Worm (Caenorhabditis elegans) whole organism, early embryonic: Measurements from ENCODE around the gene Y40B10A.5.

Experiments used
- B0310.2 ChIP-seq: sonication (generic microtip); optimal IDR thresholded peaks from 2 replicates; lab custom pipeline; 2016; ENCODE audit warnings: mild to moderate bottlenecking, missing genetic modification characterization, missing compliant biosample characterization
- F13C5.2 ChIP-seq: sonication (generic microtip); optimal IDR thresholded peaks from 2 replicates; lab custom pipeline; 2017; ENCODE audit warnings: mild to moderate bottlenecking, missing genetic modification characterization, inconsistent platforms, missing compliant biosample characterization
- aly-1 ChIP-seq: sonication (generic microtip); optimal IDR thresholded peaks from 2 replicates; lab custom pipeline; 2016; ENCODE audit warnings: missing genetic modification characterization, missing compliant biosample characterization
- ama-1 ChIP-seq: fragments of 150-350 bp; optimal IDR thresholded peaks from 2 replicates; lab custom pipeline; 2014
- ceh-13 ChIP-seq: fragments of 200-800 bp; sonication (Bioruptor generic); optimal IDR thresholded peaks from 2 replicates; lab custom pipeline; 2018; ENCODE audit warnings: mild to moderate bottlenecking, missing genetic modification characterization, missing compliant biosample characterization
- ceh-36 ChIP-seq: sonication (generic microtip); optimal IDR thresholded peaks from 2 replicates; lab custom pipeline; 2016; ENCODE audit warnings: missing genetic modification characterization, inconsistent platforms, missing compliant biosample characterization
- ets-7 ChIP-seq: sonication (generic microtip); optimal IDR thresholded peaks from 2 replicates; lab custom pipeline; 2016; ENCODE audit warnings: missing genotype, missing genetic modification characterization, missing compliant biosample characterization
- flt-1 ChIP-seq: fragments of 200-800 bp; sonication (Bioruptor generic); IDR thresholded peaks from 2 replicates; pipeline ENCODE4 v1.3.6; 2022; ENCODE audit warnings: missing genetic modification characterization, missing compliant biosample characterization
- hmbx-1 ChIP-seq: sonication (generic microtip); optimal IDR thresholded peaks from 2 replicates; lab custom pipeline; 2016; ENCODE audit warnings: mild to moderate bottlenecking, missing genetic modification characterization, missing compliant biosample characterization
- hmg-4 ChIP-seq: fragments of 200-800 bp; sonication (Bioruptor generic); optimal IDR thresholded peaks from 2 replicates; lab custom pipeline; 2018; ENCODE audit warnings: mild to moderate bottlenecking, missing genetic modification characterization, missing compliant biosample characterization
- hnd-1 ChIP-seq: sonication (generic microtip); optimal IDR thresholded peaks from 2 replicates; lab custom pipeline; 2016; ENCODE audit warnings: missing genetic modification characterization, missing compliant biosample characterization
- pes-1 ChIP-seq: fragments of 200-800 bp; sonication (Bioruptor generic); IDR thresholded peaks from 2 replicates; pipeline ENCODE4 v1.3.6; 2022; ENCODE audit warnings: missing genetic modification reagents, missing genetic modification characterization, missing compliant biosample characterization
- scrt-1 ChIP-seq: fragments of 200-800 bp; sonication (Bioruptor generic); IDR thresholded peaks from 2 replicates; pipeline ENCODE4 v1.3.6; 2022; ENCODE audit warnings: missing genetic modification characterization, missing compliant biosample characterization
- sea-1 ChIP-seq: fragments of 200-800 bp; sonication (Bioruptor generic); conservative IDR thresholded peaks from 2 replicates; pipeline ENCODE4 v1.3.6; 2022; ENCODE audit warnings: missing genetic modification characterization, missing compliant biosample characterization
- tbx-37 ChIP-seq: fragments of 200-800 bp; sonication (Bioruptor generic); conservative IDR thresholded peaks from 2 replicates; pipeline ENCODE4 v1.3.6; 2022; ENCODE audit warnings: missing genetic modification reagents, missing genetic modification characterization, missing compliant biosample characterization
- tra-4 ChIP-seq: sonication (generic microtip); optimal IDR thresholded peaks from 2 replicates; lab custom pipeline; 2017; ENCODE audit warnings: missing genetic modification characterization, missing compliant biosample characterization

Y40B10A.5 gene

DNA sequence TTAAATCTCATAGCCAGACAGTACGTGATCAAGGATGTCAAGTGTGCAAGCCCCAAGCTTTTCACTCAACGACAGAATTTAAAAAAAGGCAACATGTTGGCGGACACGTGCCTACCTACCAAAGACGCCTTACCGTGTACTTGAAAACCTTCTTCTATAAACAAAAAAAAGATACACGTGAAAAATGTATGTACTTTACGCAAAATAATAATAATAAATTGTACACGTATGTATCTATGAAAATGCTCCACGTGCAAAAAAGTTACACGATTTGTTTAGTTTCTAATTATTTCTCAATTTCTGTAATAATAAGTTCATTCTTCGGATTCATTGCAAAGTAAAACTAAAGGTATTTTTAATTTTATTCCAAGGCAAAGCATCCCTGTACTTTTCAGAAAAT is 41.2 kb downstream of the Y40B10A.5 start, which contains the start of gene cysl-4:
Gene cysl-4, plus strand, starts transcription at position 301 of the 400 bp plus-strand sequence.
- TF ChIP-seq tbx-37 (no peak), flt-1 (GFP tag; lab: Robert Waterston, UW) (no peak), hmbx-1 (tag; lab: Kevin White, UChicago) (no peak), pes-1 (no peak), hmg-4 (no peak), ceh-36 (tag; lab: Kevin White, UChicago) (no peak), tra-4 (tag; lab: Kevin White, UChicago) (no peak)

DNA sequence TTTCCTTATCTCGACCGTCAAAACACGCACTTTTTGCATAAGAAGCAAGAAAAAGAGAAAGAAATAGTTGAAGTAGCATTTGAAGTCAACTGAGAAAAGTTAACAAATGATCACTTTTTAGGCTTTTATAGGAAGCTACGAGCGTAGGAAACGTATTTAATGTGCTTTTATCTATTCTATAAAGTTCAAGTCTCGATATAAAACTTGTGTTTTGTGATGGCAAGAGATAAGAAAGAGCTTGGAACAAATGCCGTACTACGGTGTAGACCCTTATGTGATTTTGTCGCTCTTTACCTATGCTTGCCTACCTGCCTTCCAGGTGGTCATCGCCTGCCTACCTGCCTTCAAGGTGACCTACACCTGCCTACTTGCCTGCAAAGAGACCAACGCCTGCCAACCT is 41.6 kb downstream of the Y40B10A.5 start, which contains the start of gene clec-206:
Gene clec-206, minus strand, starts transcription at position 101 of the 400 bp plus-strand sequence.
- TF ChIP-seq ceh-13 (GFP tag; lab: Kevin White, UChicago), result no peak
- TF ChIP-seq hmbx-1 (tag; lab: Kevin White, UChicago), result no peak
- TF ChIP-seq B0310.2, result no peak
- TF ChIP-seq pes-1, result no peak
- TF ChIP-seq sea-1 (GFP tag; lab: Robert Waterston, UW), result no peak

DNA sequence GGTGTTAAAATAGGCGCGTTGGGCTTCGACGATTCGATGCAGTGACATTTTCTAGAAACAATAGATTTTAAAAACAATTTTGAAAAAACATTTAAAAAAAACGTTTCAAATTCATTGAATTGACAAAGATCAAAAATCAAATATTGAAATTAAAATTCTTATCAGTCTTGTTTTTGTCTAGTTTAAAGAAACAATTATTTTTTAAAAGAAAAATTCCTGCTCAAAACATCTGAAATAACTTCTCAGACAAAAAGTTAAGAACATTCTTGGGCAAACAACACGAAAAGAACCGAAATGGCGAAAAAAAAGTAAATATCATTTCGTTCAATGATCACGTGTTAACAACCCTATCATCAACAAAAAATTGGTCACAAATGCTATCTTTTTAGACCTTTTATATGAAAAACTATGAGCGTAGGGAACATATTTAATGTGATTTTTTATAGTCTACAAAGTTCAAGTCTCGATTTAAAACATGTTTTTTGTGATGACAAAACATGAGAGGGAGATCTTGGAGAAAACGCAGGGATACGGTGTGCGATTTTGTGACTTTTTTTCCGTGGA is 46.2 kb downstream of the Y40B10A.5 start, which contains the start of gene alh-5:
Gene alh-5, minus strand, starts transcription at position 51 of the 564 bp plus-strand sequence.
- TF ChIP-seq F13C5.2 (tag; lab: Kevin White, UChicago), result no peak

DNA sequence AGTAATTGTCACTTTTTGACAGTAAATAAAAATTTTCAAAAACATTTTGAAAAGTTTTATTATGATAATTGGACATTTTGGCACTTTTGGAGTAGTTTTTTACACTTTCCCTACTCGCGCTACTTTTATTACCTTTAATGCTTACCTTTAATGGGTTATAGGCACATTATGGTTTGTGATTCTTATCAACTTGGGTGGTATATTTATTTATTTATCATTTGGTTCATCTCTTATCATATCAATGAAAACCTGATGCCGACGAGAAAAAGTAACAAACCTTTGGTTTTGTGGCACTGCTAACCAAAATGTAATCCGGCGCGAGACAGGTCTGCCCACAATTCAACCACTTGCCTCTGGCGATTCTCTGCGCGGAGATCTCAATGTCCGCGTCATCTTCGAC is 47.5 kb downstream of the Y40B10A.5 start:
- TF ChIP-seq tra-4 (tag; lab: Kevin White, UChicago) (no peak), B0310.2 (no peak), pes-1 (no peak), hmg-4 (no peak), hmbx-1 (tag; lab: Kevin White, UChicago) (no peak), ets-7 (tag; lab: Kevin White, UChicago) (no peak), ama-1 (no peak), sea-1 (GFP tag; lab: Robert Waterston, UW) (no peak), F13C5.2 (tag; lab: Kevin White, UChicago) (no peak), flt-1 (GFP tag; lab: Robert Waterston, UW) (no peak), scrt-1 (GFP tag; lab: Robert Waterston, UW) (no peak), hnd-1 (tag; lab: Kevin White, UChicago) (no peak), aly-1 (tag; lab: Kevin White, UChicago) (no peak), ceh-13 (GFP tag; lab: Kevin White, UChicago) (no peak)
